Worm (Caenorhabditis elegans): ENCODE measurements around the gene Y38E10A.17.

ce11 chrII:12673311-12673710, 38.7 kb upstream of the Y38E10A.17 start:
- TF ChIP-seq ceh-9 (tag; optimal IDR thresholded peaks at IDR 0.05) (no peak), lin-39 (tag; optimal IDR thresholded peaks at IDR 0.05) (no peak), nhr-77 (tag; optimal IDR thresholded peaks at IDR 0.05) (no peak), nhr-23 (tag; optimal IDR thresholded peaks at IDR 0.05) (no peak), aly-2 (tag; optimal IDR thresholded peaks at IDR 0.05) (no peak), nhr-11 (tag; optimal IDR thresholded peaks at IDR 0.05) (no peak), elt-1 (tag; optimal IDR thresholded peaks at IDR 0.05) (no peak), nfya-1 (tag; optimal IDR thresholded peaks at IDR 0.05; ENCODE audit: insufficient read depth) (no peak), nhr-28 (tag; optimal IDR thresholded peaks at IDR 0.05) (no peak), hmg-11 (tag; optimal IDR thresholded peaks at IDR 0.05) (no peak)

Measured in whole organism, L3 larva.